Fruit fly (Drosophila melanogaster): ENCODE results near the gene CG43232.
A peak's percentile ranks its signal among the peaks of the same experiment; 100 is the strongest.

CG43232 gene

dm6 chr2L:6968013-6968517 is 36.1 kb downstream of the CG43232 start (continued):
- TF ChIP-seq CG13296 (GFP tag; optimal IDR thresholded peaks at IDR 0.05) (no peak), CG6272 (GFP tag; IDR thresholded peaks at IDR 0.05) (no peak; the same call in 1 of the 2 replicates), CG6689 (GFP tag; IDR thresholded peaks at IDR 0.05) (peak; percentile 24; the same call in 1 of the 2 replicates), CG15696 (tag; optimal IDR thresholded peaks at IDR 0.05) (no peak), Doc3 (GFP tag; IDR thresholded peaks at IDR 0.05; ENCODE audit: partially characterized antibody) (peak; percentile 91), Xbp1 (GFP tag; optimal IDR thresholded peaks at IDR 0.05) (peak; percentile 49), sens (GFP tag) (peak; percentile 92), CG9437 (GFP tag; optimal IDR thresholded peaks at IDR 0.05) (peak; percentile 60), dysf (GFP tag; IDR thresholded peaks at IDR 0.05) (peak; percentile 48; the same call in 1 of the 3 replicates), YL-1 (GFP tag; optimal IDR thresholded peaks at IDR 0.05) (peak; percentile 22), CG12659 (GFP tag; optimal IDR thresholded peaks at IDR 0.05) (peak; percentile 24), CG14441 (GFP tag; IDR thresholded peaks at IDR 0.05) (peak; percentile 48; the same call in 1 of the 2 replicates), chinmo (GFP tag; IDR thresholded peaks at IDR 0.05; ENCODE audit: partially characterized antibody) (no peak; the same call in 3 of the 4 replicates), CG11093 (GFP tag; IDR thresholded peaks at IDR 0.05) (0 out of 3 replicates have a peak, but pooled peaks have one; percentile 14), mirr (GFP tag; optimal IDR thresholded peaks at IDR 0.05) (no peak), tap (tag; optimal IDR thresholded peaks at IDR 0.05) (peak; percentile 45), CG9727 (GFP tag; optimal IDR thresholded peaks at IDR 0.05) (peak; percentile 46), CG10565 (GFP tag; optimal IDR thresholded peaks at IDR 0.05) (no peak), HLH4C (GFP tag; IDR thresholded peaks at IDR 0.05; ENCODE audit: partially characterized antibody) (peak; percentile 6), CG10462 (GFP tag; optimal IDR thresholded peaks at IDR 0.05) (no peak), Dref (GFP tag; IDR thresholded peaks at IDR 0.05) (peak; percentile 59), CG14014 (GFP tag; IDR thresholded peaks at IDR 0.05) (peak; percentile 22), CG10654 (GFP tag; optimal IDR thresholded peaks at IDR 0.05) (peak; percentile 36), sima (GFP tag; optimal IDR thresholded peaks at IDR 0.05) (no peak), Dad (GFP tag; optimal IDR thresholded peaks at IDR 0.05) (no peak), lola (GFP tag; optimal IDR thresholded peaks at IDR 0.05) (peak in 1 of 3 experiments; percentile 41), zen (tag; optimal IDR thresholded peaks at IDR 0.05) (no peak), bigmax (GFP tag; optimal IDR thresholded peaks at IDR 0.05) (peak; percentile 9), Elba2 (GFP tag; optimal IDR thresholded peaks at IDR 0.05) (no peak), Pdp1 (GFP tag; optimal IDR thresholded peaks at IDR 0.05) (peak; percentile 33 to 62), btn (GFP tag; optimal IDR thresholded peaks at IDR 0.05) (no peak), CG1647 (GFP tag; optimal IDR thresholded peaks at IDR 0.05) (peak; percentile 69), CG11398 (GFP tag; optimal IDR thresholded peaks at IDR 0.05) (peak; percentile 53), tup (GFP tag; optimal IDR thresholded peaks at IDR 0.05) (no peak), ATbp (GFP tag; optimal IDR thresholded peaks at IDR 0.05) (peak; percentile 10), jumu (GFP tag; optimal IDR thresholded peaks at IDR 0.05) (peak; percentile 36), CG7271 (tag; optimal IDR thresholded peaks at IDR 0.05) (no peak), CG14667 (GFP tag; IDR thresholded peaks at IDR 0.05) (no peak), CG18619 (GFP tag; optimal IDR thresholded peaks at IDR 0.05) (peak; percentile 41), CG13123 (GFP tag; optimal IDR thresholded peaks at IDR 0.05) (peak; percentile 27), CG30020 (tag; optimal IDR thresholded peaks at IDR 0.05) (peak; percentile 6), so (GFP tag; IDR thresholded peaks at IDR 0.05) (0 out of 3 replicates have a peak, but pooled peaks have one; percentile 37), CG7357 (GFP tag; IDR thresholded peaks at IDR 0.05) (no peak), CG33213 (GFP tag; optimal IDR thresholded peaks at IDR 0.05) (peak; percentile 26), Gug (GFP tag; IDR thresholded peaks at IDR 0.05) (peak; percentile 67), ci (GFP tag; IDR thresholded peaks at IDR 0.05) (peak; percentile 81), CG6813 (GFP tag; optimal IDR thresholded peaks at IDR 0.05) (peak; percentile 6), D19B (GFP tag; optimal IDR thresholded peaks at IDR 0.05) (peak; percentile 99), dimm (GFP tag; IDR thresholded peaks at IDR 0.05) (no peak), CG11504 (tag; optimal IDR thresholded peaks at IDR 0.05) (peak; percentile 51)
